Worm (Caenorhabditis elegans): ENCODE measurements around the gene nhr-149.

ce11 chrV:7325285-7325684, 24.2 kb downstream of the nhr-149 start, which contains the start of gene srx-92:
- TF ChIP-seq ceh-39 (tag; optimal IDR thresholded peaks at IDR 0.05), result no peak
- no peak for TF ChIP-seq cnd-1 (tag; optimal IDR thresholded peaks at IDR 0.05)
- no peak for TF ChIP-seq lsy-2 (tag; optimal IDR thresholded peaks at IDR 0.05)
- no peak for TF ChIP-seq unc-62 (GFP tag; optimal IDR thresholded peaks at IDR 0.05)
- no peak for TF ChIP-seq nhr-28 (tag; optimal IDR thresholded peaks at IDR 0.05)
- no peak for TF ChIP-seq unc-39 (tag; optimal IDR thresholded peaks at IDR 0.05)
- no peak for TF ChIP-seq zip-8 (tag; optimal IDR thresholded peaks at IDR 0.05)
- TF ChIP-seq flh-1 (GFP tag; optimal IDR thresholded peaks at IDR 0.05), result no peak
- no peak for TF ChIP-seq ztf-11 (tag; optimal IDR thresholded peaks at IDR 0.05)
- no peak for TF ChIP-seq ces-1 (GFP tag; optimal IDR thresholded peaks at IDR 0.05)
- no peak for TF ChIP-seq mep-1 (tag; optimal IDR thresholded peaks at IDR 0.05)
- TF ChIP-seq nhr-76 (tag; optimal IDR thresholded peaks at IDR 0.05), result no peak
- TF ChIP-seq mab-5 (tag; optimal IDR thresholded peaks at IDR 0.05), result no peak
- no peak for TF ChIP-seq nhr-237 (tag; optimal IDR thresholded peaks at IDR 0.05)
